Fruit fly (Drosophila melanogaster) whole organism, embryonic: Measurements from ENCODE around the gene cold.

Experiments
- CG10147 ChIP-seq: fragments of 200-800 bp; sonication (Bioruptor generic); optimal IDR thresholded peaks from 2 replicates; lab custom pipeline; 2019; ENCODE audit warnings: missing biosample characterization, mild to moderate bottlenecking, missing genetic modification characterization, moderate library complexity
- CG10274 ChIP-seq: fragments of 200-800 bp; sonication (Bioruptor generic); optimal IDR thresholded peaks from 3 replicates; lab custom pipeline; 2017; ENCODE audit warnings: missing biosample characterization, mild to moderate bottlenecking, missing genetic modification characterization
- CG10979 ChIP-seq: fragments of 200-800 bp; sonication (Bioruptor generic); optimal IDR thresholded peaks from 2 replicates; lab custom pipeline; 2018; ENCODE audit warnings: missing biosample characterization, mild to moderate bottlenecking, missing genetic modification characterization, moderate library complexity
- CG11504 ChIP-seq: fragments of 200-800 bp; sonication (Bioruptor generic); optimal IDR thresholded peaks from 3 replicates; lab custom pipeline; 2019; ENCODE audit warnings: missing biosample characterization, mild to moderate bottlenecking, missing genetic modification characterization, moderate library complexity
- CG11695 ChIP-seq: fragments of 200-800 bp; sonication (Bioruptor generic); IDR thresholded peaks from 3 replicates; pipeline ENCODE4 v1.3.6; 2022; ENCODE audit warnings: missing biosample characterization, missing genetic modification characterization
- CG16815 ChIP-seq: fragments of 200-800 bp; sonication (Bioruptor generic); optimal IDR thresholded peaks from 3 replicates; lab custom pipeline; 2017; ENCODE audit warnings: missing biosample characterization, mild to moderate bottlenecking, missing genetic modification characterization
- CG17829 ChIP-seq: fragments of 200-800 bp; optimal IDR thresholded peaks from 2 replicates; lab custom pipeline; 2019; ENCODE audit warnings: missing biosample characterization, mild to moderate bottlenecking, missing genetic modification characterization, moderate library complexity
- CG18599 ChIP-seq: fragments of 200-800 bp; sonication (Bioruptor generic); optimal IDR thresholded peaks from 3 replicates; lab custom pipeline; 2017; ENCODE audit warnings: missing biosample characterization, missing genetic modification characterization, mild to moderate bottlenecking, moderate library complexity, missing genetic modification reagents
- CG2116 ChIP-seq: fragments of 200-800 bp; sonication (Bioruptor generic); optimal IDR thresholded peaks from 3 replicates; lab custom pipeline; 2018; ENCODE audit warnings: missing biosample characterization, mild to moderate bottlenecking, missing genetic modification characterization
- CG31441 ChIP-seq: fragments of 200-800 bp; sonication (Bioruptor generic); IDR thresholded peaks from 2 replicates; pipeline ENCODE4 v1.3.6; 2022; ENCODE audit warnings: missing biosample characterization, missing genetic modification characterization
- CG3407 ChIP-seq: fragments of 200-800 bp; sonication (Bioruptor generic); optimal IDR thresholded peaks from 2 replicates; lab custom pipeline; 2018; ENCODE audit warnings: missing biosample characterization, mild to moderate bottlenecking, missing genetic modification characterization
- CG6654 ChIP-seq: fragments of 200-800 bp; sonication (Bioruptor generic); optimal IDR thresholded peaks from 2 replicates; lab custom pipeline; 2017; ENCODE audit warnings: missing biosample characterization, mild to moderate bottlenecking, missing genetic modification characterization
- CG6765 ChIP-seq: fragments of 200-800 bp; sonication (Bioruptor generic); optimal IDR thresholded peaks from 3 replicates; lab custom pipeline; 2017; ENCODE audit warnings: missing biosample characterization, mild to moderate bottlenecking, missing genetic modification characterization
- CG6813 ChIP-seq: fragments of 200-800 bp; sonication (Bioruptor generic); optimal IDR thresholded peaks from 2 replicates; lab custom pipeline; 2017; ENCODE audit warnings: missing biosample characterization, missing genetic modification characterization, mild to moderate bottlenecking, moderate library complexity, missing genetic modification reagents
- CG7556 ChIP-seq: fragments of 200-800 bp; sonication (Bioruptor generic); optimal IDR thresholded peaks from 2 replicates; lab custom pipeline; 2017; ENCODE audit warnings: missing biosample characterization, mild to moderate bottlenecking, missing genetic modification characterization
- CG7839 ChIP-seq: fragments of 200-800 bp; sonication (Bioruptor generic); optimal IDR thresholded peaks from 3 replicates; lab custom pipeline; 2018; ENCODE audit warnings: missing biosample characterization, mild to moderate bottlenecking, missing genetic modification characterization, moderate library complexity
- CG7963 ChIP-seq: fragments of 200-800 bp; sonication (Bioruptor generic); IDR thresholded peaks from 3 replicates; pipeline ENCODE4 v1.3.6; 2022; ENCODE audit warnings: missing biosample characterization, missing genetic modification characterization; ENCODE audit not compliant: partially characterized antibody
- CG7987 ChIP-seq: fragments of 200-800 bp; sonication (Bioruptor generic); optimal IDR thresholded peaks from 2 replicates; lab custom pipeline; 2018; ENCODE audit warnings: missing biosample characterization, mild to moderate bottlenecking, missing genetic modification characterization, moderate library complexity
- CoRest ChIP-seq: fragments of 200-800 bp; sonication (Bioruptor generic); optimal IDR thresholded peaks from 3 replicates; lab custom pipeline; 2018; ENCODE audit warnings: missing biosample characterization, mild to moderate bottlenecking, missing genetic modification characterization, moderate library complexity
- Deaf1 ChIP-seq: fragments of 200-800 bp; optimal IDR thresholded peaks from 3 replicates; lab custom pipeline; 2019; ENCODE audit warnings: missing biosample characterization, mild to moderate bottlenecking, missing genetic modification characterization, moderate library complexity
- Ets65A ChIP-seq: fragments of 200-800 bp; sonication (Bioruptor generic); peaks from one replicate; lab custom pipeline; 2016; ENCODE audit warnings: missing biosample characterization, missing genetic modification characterization
- H2.0 ChIP-seq: fragments of 200-800 bp; sonication (Bioruptor generic); IDR thresholded peaks from 2 replicates; pipeline ENCODE4 v1.3.6; 2022; ENCODE audit warnings: missing biosample characterization, missing genetic modification characterization
- Med ChIP-seq: fragments of 200-800 bp; sonication (Bioruptor generic); peaks from one replicate; lab custom pipeline; 2016; ENCODE audit warnings: missing biosample characterization, missing genetic modification characterization, mild to moderate bottlenecking, inconsistent platforms, moderate library complexity
- Meics ChIP-seq: fragments of 200-800 bp; sonication (Bioruptor generic); optimal IDR thresholded peaks from 2 replicates; lab custom pipeline; 2017; ENCODE audit warnings: missing biosample characterization, mild to moderate bottlenecking, missing genetic modification characterization
- Mes4 ChIP-seq: fragments of 200-800 bp; sonication (Bioruptor generic); optimal IDR thresholded peaks from 2 replicates; lab custom pipeline; 2016; ENCODE audit warnings: missing biosample characterization, missing genetic modification characterization
- Mrtf ChIP-seq: fragments of 200-800 bp; sonication (Bioruptor generic); IDR thresholded peaks from 3 replicates; pipeline ENCODE4 v1.3.6; 2022; ENCODE audit warnings: missing biosample characterization, missing genetic modification characterization
- PHDP ChIP-seq: fragments of 200-800 bp; sonication (Bioruptor generic); optimal IDR thresholded peaks from 3 replicates; lab custom pipeline; 2018; ENCODE audit warnings: missing biosample characterization, mild to moderate bottlenecking, missing genetic modification characterization, moderate library complexity
- Side ChIP-seq: fragments of 200-800 bp; sonication (Bioruptor generic); optimal IDR thresholded peaks from 2 replicates; lab custom pipeline; 2016; ENCODE audit warnings: missing biosample characterization, missing genetic modification characterization
- Ssrp ChIP-seq: fragments of 200-800 bp; sonication (Bioruptor generic); optimal IDR thresholded peaks from 2 replicates; lab custom pipeline; 2018; ENCODE audit warnings: missing biosample characterization, mild to moderate bottlenecking, missing genetic modification characterization, moderate library complexity
- ab ChIP-seq: fragments of 200-800 bp; sonication (Bioruptor generic); optimal IDR thresholded peaks from 2 replicates; lab custom pipeline; 2016; ENCODE audit warnings: missing biosample characterization, missing genetic modification characterization
- cad ChIP-seq: fragments of >200 bp; optimal IDR thresholded peaks from 2 replicates; lab custom pipeline; 2017; ENCODE audit warnings: missing biosample characterization, missing genetic modification characterization
- caup ChIP-seq: fragments of 200-800 bp; sonication (Bioruptor generic); optimal IDR thresholded peaks from 3 replicates; lab custom pipeline; 2017; ENCODE audit warnings: missing biosample characterization, mild to moderate bottlenecking, missing genetic modification characterization, moderate library complexity; ENCODE audit not compliant: severe bottlenecking
- crol ChIP-seq: fragments of 200-800 bp; sonication (Bioruptor generic); IDR thresholded peaks from 2 replicates; pipeline ENCODE4 v1.3.6; 2022; ENCODE audit warnings: missing biosample characterization, missing genetic modification characterization
- dmrt99B ChIP-seq: fragments of 200-800 bp; sonication (Bioruptor generic); optimal IDR thresholded peaks from 2 replicates; lab custom pipeline; 2018; ENCODE audit warnings: missing biosample characterization, mild to moderate bottlenecking, missing genetic modification characterization, moderate library complexity
- en ChIP-seq: fragments of 200-800 bp; sonication (Bioruptor generic); optimal IDR thresholded peaks from 2 replicates; lab custom pipeline; 2016; ENCODE audit warnings: missing biosample characterization, missing genetic modification characterization
- fd96Cb ChIP-seq: fragments of 200-800 bp; sonication (Bioruptor generic); optimal IDR thresholded peaks from 2 replicates; lab custom pipeline; 2018; ENCODE audit warnings: missing biosample characterization, mild to moderate bottlenecking, missing genetic modification characterization, moderate library complexity
- gce ChIP-seq: fragments of 200-800 bp; sonication (Bioruptor generic); IDR thresholded peaks from 3 replicates; pipeline ENCODE4 v1.3.6; 2022; ENCODE audit warnings: missing biosample characterization, missing genetic modification characterization
- gem ChIP-seq: fragments of 200-800 bp; sonication (Bioruptor generic); optimal IDR thresholded peaks from 2 replicates; lab custom pipeline; 2019; ENCODE audit warnings: missing biosample characterization, mild to moderate bottlenecking, missing genetic modification characterization, moderate library complexity
- gro ChIP-seq: fragments of 200-800 bp; sonication (Bioruptor generic); optimal IDR thresholded peaks from 2 replicates; lab custom pipeline; 2016; ENCODE audit warnings: missing biosample characterization, missing genetic modification characterization
- jing ChIP-seq: fragments of 200-800 bp; sonication (Bioruptor generic); optimal IDR thresholded peaks from 2 replicates; lab custom pipeline; 2018; ENCODE audit warnings: missing biosample characterization, mild to moderate bottlenecking, missing genetic modification characterization
- nau ChIP-seq: fragments of 200-800 bp; sonication (Bioruptor generic); optimal IDR thresholded peaks from 3 replicates; lab custom pipeline; 2017; ENCODE audit warnings: missing biosample characterization, mild to moderate bottlenecking, missing genetic modification characterization, missing genetic modification reagents
- repo ChIP-seq: fragments of 200-800 bp; sonication (Bioruptor generic); optimal IDR thresholded peaks from 2 replicates; lab custom pipeline; 2016; ENCODE audit warnings: missing biosample characterization, missing genetic modification characterization
- row ChIP-seq: fragments of 200-800 bp; sonication (Bioruptor generic); IDR thresholded peaks from 3 replicates; pipeline ENCODE4 v1.3.6; 2022; ENCODE audit warnings: missing biosample characterization, missing genetic modification characterization
- sens ChIP-seq: fragments of 200-800 bp; sonication (Bioruptor generic); peaks from one replicate; lab custom pipeline; 2016; ENCODE audit warnings: missing biosample characterization, missing genetic modification characterization
- slp2 ChIP-seq: fragments of 200-800 bp; sonication (Bioruptor generic); optimal IDR thresholded peaks from 2 replicates; lab custom pipeline; 2016; ENCODE audit warnings: missing biosample characterization, missing genetic modification characterization
- sr ChIP-seq: fragments of 200-800 bp; sonication (Bioruptor generic); IDR thresholded peaks from 3 replicates; pipeline ENCODE4 v1.3.6; 2022; ENCODE audit warnings: missing biosample characterization, missing genetic modification characterization
- toy ChIP-seq: fragments of 200-800 bp; sonication (Bioruptor generic); IDR thresholded peaks from 2 replicates; pipeline ENCODE4 v1.3.6; 2022; ENCODE audit warnings: missing biosample characterization, missing genetic modification characterization

Gene cold

DNA sequence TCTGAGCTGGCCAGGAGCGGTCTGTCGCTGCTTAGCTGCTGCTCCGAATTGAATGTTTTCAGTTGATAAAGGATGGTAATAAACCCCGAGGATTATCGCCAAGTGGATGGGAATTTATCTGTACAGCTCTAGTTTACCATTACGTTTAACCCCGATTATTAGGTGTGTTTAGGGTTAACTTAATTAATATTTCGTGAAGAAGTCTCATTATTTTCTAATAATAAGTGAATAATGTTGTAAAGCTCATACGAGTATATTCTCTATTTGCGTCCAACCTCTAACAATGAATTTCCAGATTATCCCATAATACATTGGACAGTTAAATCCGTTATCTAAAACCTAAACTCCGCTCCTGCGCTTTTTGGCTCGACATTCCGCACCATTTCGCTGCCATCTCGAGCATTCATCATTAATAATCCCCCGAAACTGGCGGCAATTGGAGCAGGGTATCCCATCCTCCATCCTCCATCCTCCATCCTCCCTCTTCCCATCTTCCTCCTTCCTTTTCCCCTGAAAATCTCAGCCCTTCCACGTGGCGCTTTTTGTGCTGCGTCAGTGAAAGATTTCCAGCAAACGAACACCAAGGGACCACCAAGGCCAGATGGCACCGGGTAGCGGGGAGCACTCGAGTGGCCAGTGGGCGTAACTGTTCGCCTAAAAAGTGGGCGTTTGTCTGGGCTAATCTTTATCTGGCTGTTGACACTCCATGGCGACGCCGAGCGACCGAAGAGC is 47.7 kb upstream of the cold start (continued):
- TF ChIP-seq Mes4 (GFP tag; lab: Kevin White, UChicago) = no peak
- 0 out of 3 replicates have a peak, but pooled peaks have one; percentile 14 for TF ChIP-seq row (GFP tag; lab: Robert Waterston, UW)
- TF ChIP-seq CG7963 (GFP tag; lab: Robert Waterston, UW) = no peak
- TF ChIP-seq CG7839 = peak; percentile 26
- TF ChIP-seq CG3407 = no peak
- TF ChIP-seq CG6654 (GFP tag; lab: Kevin White, UChicago) = no peak
- no peak for TF ChIP-seq gro (GFP tag; lab: Kevin White, UChicago)
- no peak for TF ChIP-seq CG11695 (GFP tag; lab: Robert Waterston, UW)
- TF ChIP-seq Ssrp (tag; lab: Kevin White, UChicago) = no peak
- TF ChIP-seq CG6813 (GFP tag; lab: Kevin White, UChicago) = no peak
- TF ChIP-seq Ets65A (GFP tag; lab: Kevin White, UChicago) = peak; percentile 35
- peak; percentile 61 for TF ChIP-seq CG18599 (GFP tag; lab: Kevin White, UChicago)
- no peak for TF ChIP-seq CG31441 (GFP tag; lab: Robert Waterston, UW)
- no peak for TF ChIP-seq slp2 (GFP tag; lab: Kevin White, UChicago)
- TF ChIP-seq PHDP (tag; lab: Kevin White, UChicago) = no peak
- TF ChIP-seq dmrt99B = peak; percentile 34
- peak; percentile 51 for TF ChIP-seq Med
- no peak for TF ChIP-seq CG10274
- TF ChIP-seq CG2116 (GFP tag; lab: Kevin White, UChicago) = no peak
- TF ChIP-seq caup (GFP tag; lab: Kevin White, UChicago) = no peak
- TF ChIP-seq gce (GFP tag; lab: Robert Waterston, UW) = no peak
- no peak for TF ChIP-seq repo (GFP tag; lab: Kevin White, UChicago)
- TF ChIP-seq toy (GFP tag; lab: Robert Waterston, UW) = no peak
- no peak for TF ChIP-seq CG7987
- peak; percentile 9 for TF ChIP-seq Meics
- TF ChIP-seq CG16815 = no peak
- TF ChIP-seq crol = peak; percentile 57; the same call in 1 of the 2 replicates
- TF ChIP-seq CG10147 = peak; percentile 24
- no peak for TF ChIP-seq nau (GFP tag; lab: Kevin White, UChicago)
- peak; percentile 17 for TF ChIP-seq Deaf1 (tag; lab: Kevin White, UChicago)
- peak; percentile 37 for TF ChIP-seq CG11504 (tag; lab: Kevin White, UChicago)
- no peak for TF ChIP-seq sr (GFP tag; lab: Robert Waterston, UW)
- peak; percentile 27 for TF ChIP-seq gem (tag; lab: Kevin White, UChicago)
- TF ChIP-seq CG7556 (GFP tag; lab: Kevin White, UChicago) = peak; percentile 6
- peak; percentile 31 for TF ChIP-seq fd96Cb
- TF ChIP-seq cad = no peak
- TF ChIP-seq CoRest = peak; percentile 8
- no peak for TF ChIP-seq CG17829
- TF ChIP-seq Side (GFP tag; lab: Kevin White, UChicago) = no peak
- TF ChIP-seq CG6765 (GFP tag; lab: Kevin White, UChicago) = no peak
- no peak for TF ChIP-seq jing (GFP tag; lab: Kevin White, UChicago)
- TF ChIP-seq CG10979 = peak; percentile 28
- no peak for TF ChIP-seq en
- TF ChIP-seq H2.0 (GFP tag; lab: Robert Waterston, UW) = no peak
- no peak for TF ChIP-seq Mrtf (GFP tag; lab: Robert Waterston, UW)
- peak; percentile 61 for TF ChIP-seq sens
- TF ChIP-seq ab (GFP tag; lab: Kevin White, UChicago) = no peak
